Worm (Caenorhabditis elegans) whole organism, early embryonic: ENCODE measurements around the gene srsy-2.

Experiments
- B0310.2 ChIP-seq: sonication (generic microtip); optimal IDR thresholded peaks from 2 replicates; lab custom pipeline; 2016; ENCODE audit warnings: mild to moderate bottlenecking, missing genetic modification characterization, missing compliant biosample characterization
- F13C5.2 ChIP-seq: sonication (generic microtip); optimal IDR thresholded peaks from 2 replicates; lab custom pipeline; 2017; ENCODE audit warnings: mild to moderate bottlenecking, missing genetic modification characterization, inconsistent platforms, missing compliant biosample characterization
- aly-1 ChIP-seq: sonication (generic microtip); optimal IDR thresholded peaks from 2 replicates; lab custom pipeline; 2016; ENCODE audit warnings: missing genetic modification characterization, missing compliant biosample characterization
- ama-1 ChIP-seq: fragments of 150-350 bp; optimal IDR thresholded peaks from 2 replicates; lab custom pipeline; 2014
- ceh-13 ChIP-seq: fragments of 200-800 bp; sonication (Bioruptor generic); optimal IDR thresholded peaks from 2 replicates; lab custom pipeline; 2018; ENCODE audit warnings: mild to moderate bottlenecking, missing genetic modification characterization, missing compliant biosample characterization
- ceh-36 ChIP-seq: sonication (generic microtip); optimal IDR thresholded peaks from 2 replicates; lab custom pipeline; 2016; ENCODE audit warnings: missing genetic modification characterization, inconsistent platforms, missing compliant biosample characterization
- ets-7 ChIP-seq: sonication (generic microtip); optimal IDR thresholded peaks from 2 replicates; lab custom pipeline; 2016; ENCODE audit warnings: missing genotype, missing genetic modification characterization, missing compliant biosample characterization
- flt-1 ChIP-seq: fragments of 200-800 bp; sonication (Bioruptor generic); IDR thresholded peaks from 2 replicates; pipeline ENCODE4 v1.3.6; 2022; ENCODE audit warnings: missing genetic modification characterization, missing compliant biosample characterization
- hmbx-1 ChIP-seq: sonication (generic microtip); optimal IDR thresholded peaks from 2 replicates; lab custom pipeline; 2016; ENCODE audit warnings: mild to moderate bottlenecking, missing genetic modification characterization, missing compliant biosample characterization
- hmg-4 ChIP-seq: fragments of 200-800 bp; sonication (Bioruptor generic); optimal IDR thresholded peaks from 2 replicates; lab custom pipeline; 2018; ENCODE audit warnings: mild to moderate bottlenecking, missing genetic modification characterization, missing compliant biosample characterization
- hnd-1 ChIP-seq: sonication (generic microtip); optimal IDR thresholded peaks from 2 replicates; lab custom pipeline; 2016; ENCODE audit warnings: missing genetic modification characterization, missing compliant biosample characterization
- pes-1 ChIP-seq: fragments of 200-800 bp; sonication (Bioruptor generic); IDR thresholded peaks from 2 replicates; pipeline ENCODE4 v1.3.6; 2022; ENCODE audit warnings: missing genetic modification reagents, missing genetic modification characterization, missing compliant biosample characterization
- scrt-1 ChIP-seq: fragments of 200-800 bp; sonication (Bioruptor generic); IDR thresholded peaks from 2 replicates; pipeline ENCODE4 v1.3.6; 2022; ENCODE audit warnings: missing genetic modification characterization, missing compliant biosample characterization
- sea-1 ChIP-seq: fragments of 200-800 bp; sonication (Bioruptor generic); conservative IDR thresholded peaks from 2 replicates; pipeline ENCODE4 v1.3.6; 2022; ENCODE audit warnings: missing genetic modification characterization, missing compliant biosample characterization
- tbx-11 ChIP-seq: fragments of 200-800 bp; sonication (Bioruptor generic); IDR thresholded peaks from 2 replicates; pipeline ENCODE4 v1.3.6; 2022; ENCODE audit warnings: missing genetic modification characterization, missing compliant biosample characterization
- tbx-37 ChIP-seq: fragments of 200-800 bp; sonication (Bioruptor generic); conservative IDR thresholded peaks from 2 replicates; pipeline ENCODE4 v1.3.6; 2022; ENCODE audit warnings: missing genetic modification reagents, missing genetic modification characterization, missing compliant biosample characterization
- tra-4 ChIP-seq: sonication (generic microtip); optimal IDR thresholded peaks from 2 replicates; lab custom pipeline; 2017; ENCODE audit warnings: missing genetic modification characterization, missing compliant biosample characterization

srsy-2 gene

ce11 chrII:6230116-6230515 lies 3.2 kb upstream of the srsy-2 start:
- TF ChIP-seq aly-1 (tag; lab: Kevin White, UChicago) = no peak
- no peak for TF ChIP-seq tra-4
- no peak for TF ChIP-seq hmg-4
- no peak for TF ChIP-seq hnd-1 (tag; lab: Kevin White, UChicago)
- no peak for TF ChIP-seq ceh-36
- TF ChIP-seq B0310.2 (tag; lab: Kevin White, UChicago) = no peak
- no peak for TF ChIP-seq sea-1
- no peak for TF ChIP-seq tbx-11
- TF ChIP-seq scrt-1 (GFP tag; lab: Robert Waterston, UW) = no peak
- no peak for TF ChIP-seq flt-1 (GFP tag; lab: Robert Waterston, UW)
- no peak for TF ChIP-seq hmbx-1 (tag; lab: Kevin White, UChicago)
- no peak for TF ChIP-seq pes-1 (GFP tag; lab: Robert Waterston, UW)
- no peak for TF ChIP-seq ceh-13
- TF ChIP-seq F13C5.2 (tag; lab: Kevin White, UChicago) = no peak
- no peak for TF ChIP-seq ama-1 (lab: Kevin White, UChicago)
- no peak for TF ChIP-seq ets-7

- no peak for TF ChIP-seq sea-1
- TF ChIP-seq tbx-11 = no peak
- no peak for TF ChIP-seq pes-1 (GFP tag; lab: Robert Waterston, UW)
- no peak for TF ChIP-seq B0310.2 (tag; lab: Kevin White, UChicago)
- TF ChIP-seq hmg-4 = no peak
- no peak for TF ChIP-seq tra-4
- no peak for TF ChIP-seq flt-1 (GFP tag; lab: Robert Waterston, UW)
- TF ChIP-seq aly-1 (tag; lab: Kevin White, UChicago) = no peak
Measured at ce11 chrII:6223755-6224154, 3.1 kb downstream of the srsy-2 start.

ce11 chrII:6222558-6222957 lies 4.3 kb downstream of the srsy-2 start, which contains the start of gene C30B5.6:
Gene C30B5.6 (minus strand): TSS chrII:6222658.
- TF ChIP-seq hmg-4 (no peak), ets-7 (no peak), scrt-1 (GFP tag; lab: Robert Waterston, UW) (no peak), flt-1 (GFP tag; lab: Robert Waterston, UW) (no peak), pes-1 (GFP tag; lab: Robert Waterston, UW) (no peak), hmbx-1 (tag; lab: Kevin White, UChicago) (no peak), ceh-13 (no peak), tbx-37 (GFP tag; lab: Robert Waterston, UW) (no peak), ama-1 (lab: Kevin White, UChicago) (no peak), tbx-11 (no peak), B0310.2 (tag; lab: Kevin White, UChicago) (no peak), sea-1 (no peak), tra-4 (no peak), hnd-1 (tag; lab: Kevin White, UChicago) (no peak), ceh-36 (no peak), aly-1 (tag; lab: Kevin White, UChicago) (no peak)

ce11 chrII:6221470-6221869 lies 5.4 kb downstream of the srsy-2 start:
- TF ChIP-seq F13C5.2 (tag; lab: Kevin White, UChicago) (no peak), scrt-1 (GFP tag; lab: Robert Waterston, UW) (no peak), ets-7 (no peak), flt-1 (GFP tag; lab: Robert Waterston, UW) (no peak), ceh-13 (no peak), aly-1 (tag; lab: Kevin White, UChicago) (no peak), tra-4 (no peak), hnd-1 (tag; lab: Kevin White, UChicago) (no peak), sea-1 (no peak), tbx-11 (no peak), ceh-36 (no peak), tbx-37 (GFP tag; lab: Robert Waterston, UW) (no peak), hmbx-1 (tag; lab: Kevin White, UChicago) (no peak), B0310.2 (tag; lab: Kevin White, UChicago) (no peak), pes-1 (GFP tag; lab: Robert Waterston, UW) (no peak), hmg-4 (no peak)

- no peak for TF ChIP-seq hmbx-1 (tag; lab: Kevin White, UChicago)
- TF ChIP-seq B0310.2 (tag; lab: Kevin White, UChicago) = no peak
- no peak for TF ChIP-seq tra-4
- no peak for TF ChIP-seq hnd-1 (tag; lab: Kevin White, UChicago)
- no peak for TF ChIP-seq ceh-36
- no peak for TF ChIP-seq ets-7
- TF ChIP-seq F13C5.2 (tag; lab: Kevin White, UChicago) = no peak
- TF ChIP-seq scrt-1 (GFP tag; lab: Robert Waterston, UW) = no peak
- TF ChIP-seq aly-1 (tag; lab: Kevin White, UChicago) = no peak
- TF ChIP-seq sea-1 = no peak
- no peak for TF ChIP-seq hmg-4
- no peak for TF ChIP-seq ama-1 (lab: Kevin White, UChicago)
- TF ChIP-seq tbx-37 (GFP tag; lab: Robert Waterston, UW) = no peak
Measured at ce11 chrII:6219346-6219745, 7.5 kb downstream of the srsy-2 start, which contains the start of gene mks-2. Gene mks-2 (minus strand): TSS chrII:6219446.

ce11 chrII:6208116-6208515 lies 18.8 kb downstream of the srsy-2 start, which contains the start of gene daf-37:
Gene daf-37 (minus strand): TSS chrII:6208216.
- TF ChIP-seq aly-1 (tag; lab: Kevin White, UChicago) (no peak), hmbx-1 (tag; lab: Kevin White, UChicago) (no peak), sea-1 (no peak), tbx-11 (no peak), F13C5.2 (tag; lab: Kevin White, UChicago) (no peak), pes-1 (GFP tag; lab: Robert Waterston, UW) (no peak), hmg-4 (no peak)

- TF ChIP-seq ets-7 = no peak
Measured at ce11 chrII:6207252-6207651, 19.6 kb downstream of the srsy-2 start.

- no peak for TF ChIP-seq F13C5.2 (tag; lab: Kevin White, UChicago)
- TF ChIP-seq flt-1 (GFP tag; lab: Robert Waterston, UW) = no peak
- TF ChIP-seq tbx-37 (GFP tag; lab: Robert Waterston, UW) = no peak
- no peak for TF ChIP-seq hnd-1 (tag; lab: Kevin White, UChicago)
- TF ChIP-seq ceh-13 = no peak
- no peak for TF ChIP-seq scrt-1 (GFP tag; lab: Robert Waterston, UW)
- TF ChIP-seq hmg-4 = no peak
- no peak for TF ChIP-seq pes-1 (GFP tag; lab: Robert Waterston, UW)
Measured at ce11 chrII:6202910-6203309, 24.0 kb downstream of the srsy-2 start, which contains the start of gene C30B5.17. Gene C30B5.17 (minus strand): TSS chrII:6203010.
